Worm (Caenorhabditis elegans) whole organism, L1 larva: ENCODE measurements around the gene acdh-11.

ENCODE experiments used
- nhr-12 ChIP-seq: sonication (generic microtip); optimal IDR thresholded peaks from 2 replicates; lab custom pipeline; 2017; ENCODE audit warnings: missing biosample characterization, missing genetic modification characterization
- tbx-2 ChIP-seq: sonication (generic microtip); optimal IDR thresholded peaks from 2 replicates; lab custom pipeline; 2016; ENCODE audit warnings: missing genetic modification characterization, missing compliant biosample characterization

DNA sequence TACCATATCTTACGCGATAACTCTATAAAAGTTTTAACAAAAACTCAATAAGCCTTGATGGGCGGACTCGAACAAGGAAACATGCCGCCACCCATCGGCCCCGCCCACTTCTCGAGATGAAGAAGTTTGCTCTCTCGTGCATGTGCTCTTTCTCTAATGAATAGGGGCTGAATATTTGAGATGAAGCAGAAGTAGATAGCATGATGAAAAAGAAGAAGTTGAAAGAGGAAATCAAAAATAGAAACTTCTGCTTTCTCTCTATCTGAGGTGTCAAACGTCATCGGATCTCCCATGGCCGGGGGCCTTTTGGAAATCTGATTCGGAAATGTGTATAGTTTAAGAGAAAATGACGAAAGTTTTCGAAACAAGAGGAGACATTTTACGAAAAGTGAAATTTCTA is 12.8 kb downstream of the acdh-11 start:
- TF ChIP-seq tbx-2 (tag; lab: Kevin White, UChicago) (no peak), nhr-12 (tag; lab: Kevin White, UChicago) (no peak)
